Worm (Caenorhabditis elegans): Measurements from ENCODE around the gene F09F9.2.

DNA sequence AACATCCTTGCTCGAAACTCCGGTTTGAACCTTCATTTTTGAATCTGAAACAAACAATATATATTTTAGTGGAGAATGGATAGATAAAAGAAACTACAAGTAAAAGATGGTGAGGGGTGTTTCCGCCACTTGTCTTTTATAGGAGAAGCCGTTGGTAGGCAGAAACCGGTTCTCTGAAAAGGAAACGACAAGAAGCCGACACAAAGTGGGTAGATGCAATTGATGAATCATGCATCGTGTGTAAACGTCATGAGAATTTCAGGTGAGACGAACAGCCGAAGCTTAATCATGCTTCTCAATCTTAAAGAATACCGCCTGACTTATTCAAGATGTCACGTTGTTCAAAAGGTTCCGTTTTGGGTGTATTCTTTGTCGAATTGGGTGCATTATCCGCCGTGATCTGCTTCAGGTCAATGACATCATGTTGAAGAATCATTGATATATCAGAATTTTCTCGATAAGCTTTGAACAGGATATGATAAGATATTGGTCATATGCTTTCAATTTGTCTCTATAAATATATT is 9.1 kb downstream of the F09F9.2 start, which contains the start of gene R02E4.3:
- no peak for TF ChIP-seq nhr-11 (tag; optimal IDR thresholded peaks at IDR 0.05)
- no peak for TF ChIP-seq elt-3 (tag; optimal IDR thresholded peaks at IDR 0.05)
- TF ChIP-seq skn-1 (tag; optimal IDR thresholded peaks at IDR 0.05) = no peak
- no peak for TF ChIP-seq ZK546.5 (tag; optimal IDR thresholded peaks at IDR 0.05)
- TF ChIP-seq nhr-12 (tag; optimal IDR thresholded peaks at IDR 0.05) = no peak
- TF ChIP-seq ama-1 (optimal IDR thresholded peaks at IDR 0.05) = no peak
- no peak for TF ChIP-seq snpc-4 (tag; optimal IDR thresholded peaks at IDR 0.05)
- no peak for TF ChIP-seq nhr-76 (tag; optimal IDR thresholded peaks at IDR 0.05)
- TF ChIP-seq unc-62 (GFP tag; optimal IDR thresholded peaks at IDR 0.05) = no peak
- no peak for TF ChIP-seq ceh-28 (tag; optimal IDR thresholded peaks at IDR 0.05)
